Fruit fly (Drosophila melanogaster) whole organism, embryonic: ENCODE results near the gene Psn.

Experiments used
- Atf6 ChIP-seq: fragments of 200-800 bp; sonication (Bioruptor generic); IDR thresholded peaks from 2 replicates; pipeline ENCODE4 v1.3.6; 2022; ENCODE audit warnings: missing biosample characterization, missing genetic modification characterization
- CG10431 ChIP-seq: fragments of 200-800 bp; sonication (Bioruptor generic); optimal IDR thresholded peaks from 3 replicates; lab custom pipeline; 2018; ENCODE audit warnings: missing biosample characterization, mild to moderate bottlenecking, missing genetic modification characterization
- CG10654 ChIP-seq: fragments of 200-800 bp; sonication (Bioruptor generic); optimal IDR thresholded peaks from 2 replicates; lab custom pipeline; 2016; ENCODE audit warnings: missing biosample characterization, missing genetic modification characterization
- CG11085 ChIP-seq: fragments of 200-800 bp; sonication (Bioruptor generic); IDR thresholded peaks from 2 replicates; pipeline ENCODE4 v1.3.6; 2022; ENCODE audit warnings: missing biosample characterization, missing genetic modification characterization
- CG12299 ChIP-seq: fragments of 200-800 bp; sonication (Bioruptor generic); optimal IDR thresholded peaks from 2 replicates; lab custom pipeline; 2018; ENCODE audit warnings: missing biosample characterization, mild to moderate bottlenecking, missing genetic modification characterization
- CG12391 ChIP-seq: fragments of 200-800 bp; sonication (Bioruptor generic); optimal IDR thresholded peaks from 3 replicates; lab custom pipeline; 2018; ENCODE audit warnings: missing biosample characterization, mild to moderate bottlenecking, missing genetic modification characterization, moderate library complexity
- CG12659 ChIP-seq: fragments of 200-800 bp; sonication (Bioruptor generic); optimal IDR thresholded peaks from 3 replicates; lab custom pipeline; 2017; ENCODE audit warnings: mild to moderate bottlenecking, missing biosample characterization, missing genetic modification reagents, missing genetic modification characterization
- CG12769 ChIP-seq: fragments of 200-800 bp; sonication (Bioruptor generic); optimal IDR thresholded peaks from 2 replicates; lab custom pipeline; 2019; ENCODE audit warnings: missing biosample characterization, mild to moderate bottlenecking, missing genetic modification characterization, moderate library complexity
- CG12942 ChIP-seq: fragments of 200-800 bp; sonication (Bioruptor generic); optimal IDR thresholded peaks from 3 replicates; lab custom pipeline; 2016; ENCODE audit warnings: missing biosample characterization, missing genetic modification characterization
- CG13296 ChIP-seq: fragments of 200-800 bp; sonication (Bioruptor generic); optimal IDR thresholded peaks from 3 replicates; lab custom pipeline; 2018; ENCODE audit warnings: missing biosample characterization, mild to moderate bottlenecking, missing genetic modification characterization
- CG15696 ChIP-seq: fragments of 200-800 bp; sonication (Bioruptor generic); optimal IDR thresholded peaks from 2 replicates; lab custom pipeline; 2019; ENCODE audit warnings: missing biosample characterization, mild to moderate bottlenecking, missing genetic modification characterization, moderate library complexity
- CG16863 ChIP-seq: fragments of 200-800 bp; sonication (Bioruptor generic); optimal IDR thresholded peaks from 3 replicates; lab custom pipeline; 2016; ENCODE audit warnings: missing biosample characterization, missing genetic modification characterization
- CG2129 ChIP-seq: fragments of 200-800 bp; sonication (Bioruptor generic); IDR thresholded peaks from 2 replicates; pipeline ENCODE4 v1.3.6; 2022; ENCODE audit warnings: missing biosample characterization, missing genetic modification characterization; ENCODE audit not compliant: partially characterized antibody
- CG31224 ChIP-seq: fragments of 200-800 bp; sonication (Bioruptor generic); IDR thresholded peaks from 2 replicates; pipeline ENCODE4 v1.3.6; 2022; ENCODE audit warnings: missing biosample characterization, missing genetic modification characterization
- CG32532 ChIP-seq: fragments of 200-800 bp; sonication (Bioruptor generic); IDR thresholded peaks from 2 replicates; pipeline ENCODE4 v1.3.6; 2022; ENCODE audit warnings: missing biosample characterization, missing genetic modification characterization
- CG3847 ChIP-seq: fragments of 200-800 bp; sonication (Bioruptor generic); IDR thresholded peaks from 2 replicates; pipeline ENCODE4 v1.3.6; 2022; ENCODE audit warnings: missing biosample characterization, missing genetic modification characterization
- CG8478 ChIP-seq: fragments of >200 bp; optimal IDR thresholded peaks from 2 replicates; lab custom pipeline; 2018
- CG9817 ChIP-seq: fragments of 200-800 bp; sonication (Bioruptor generic); optimal IDR thresholded peaks from 2 replicates; lab custom pipeline; 2018; ENCODE audit warnings: missing biosample characterization, mild to moderate bottlenecking, missing genetic modification characterization, moderate library complexity
- CTCF ChIP-seq: fragments of 200-800 bp; sonication (Bioruptor generic); optimal IDR thresholded peaks from 2 replicates; lab custom pipeline; 2017; ENCODE audit warnings: missing biosample characterization, mild to moderate bottlenecking, missing genetic modification characterization, moderate library complexity
- Ets97D ChIP-seq: fragments of 200-800 bp; sonication (Bioruptor generic); optimal IDR thresholded peaks from 3 replicates; lab custom pipeline; 2016; ENCODE audit warnings: missing biosample characterization, missing genetic modification characterization
- HLH3B ChIP-seq: fragments of 200-800 bp; sonication (Bioruptor generic); IDR thresholded peaks from 2 replicates; pipeline ENCODE4 v1.3.6; 2022; ENCODE audit warnings: missing biosample characterization, missing genetic modification characterization
- HLH4C ChIP-seq: fragments of 200-800 bp; sonication (Bioruptor generic); IDR thresholded peaks from 3 replicates; pipeline ENCODE4 v1.3.6; 2022; ENCODE audit warnings: missing biosample characterization, missing genetic modification characterization; ENCODE audit not compliant: partially characterized antibody
- HmgD ChIP-seq: fragments of 200-800 bp; sonication (Bioruptor generic); optimal IDR thresholded peaks from 3 replicates; lab custom pipeline; 2016; ENCODE audit warnings: missing biosample characterization, missing genetic modification characterization
- Hr3 ChIP-seq: fragments of 200-800 bp; sonication (Bioruptor generic); optimal IDR thresholded peaks from 3 replicates; lab custom pipeline; 2016; ENCODE audit warnings: missing biosample characterization, missing genetic modification characterization
- Hr39 ChIP-seq: fragments of >200 bp; optimal IDR thresholded peaks from 2 replicates; lab custom pipeline; 2017
- Lpt ChIP-seq: fragments of >200 bp; optimal IDR thresholded peaks from 2 replicates; lab custom pipeline; 2018; ENCODE audit warnings: missing biosample characterization, missing genetic modification characterization
- NfI ChIP-seq: fragments of 200-800 bp; sonication (Bioruptor generic); optimal IDR thresholded peaks from 3 replicates; lab custom pipeline; 2018; ENCODE audit warnings: missing biosample characterization, mild to moderate bottlenecking, missing genetic modification characterization, moderate library complexity
- Oaz ChIP-seq: fragments of 200-800 bp; sonication (Bioruptor generic); IDR thresholded peaks from 2 replicates; pipeline ENCODE4 v1.3.6; 2022; ENCODE audit warnings: missing biosample characterization, missing genetic modification characterization
- Opbp ChIP-seq: fragments of 200-800 bp; sonication (Bioruptor generic); IDR thresholded peaks from 3 replicates; pipeline ENCODE4 v1.3.6; 2022; ENCODE audit warnings: missing biosample characterization, missing genetic modification characterization; ENCODE audit not compliant: partially characterized antibody
- Sin3A ChIP-seq: fragments of >200 bp; optimal IDR thresholded peaks from 2 replicates; lab custom pipeline; 2018
- Sry-δ ChIP-seq: fragments of 200-800 bp; sonication (Bioruptor generic); optimal IDR thresholded peaks from 2 replicates; lab custom pipeline; 2016; ENCODE audit warnings: missing biosample characterization, missing genetic modification characterization
- Xrp1 ChIP-seq: fragments of 200-800 bp; sonication (Bioruptor generic); IDR thresholded peaks from 2 replicates; pipeline ENCODE4 v1.3.6; 2022; ENCODE audit warnings: missing biosample characterization, missing genetic modification characterization
- ase ChIP-seq: fragments of 200-800 bp; sonication (Bioruptor generic); IDR thresholded peaks from 3 replicates; pipeline ENCODE4 v1.3.6; 2022; ENCODE audit warnings: missing biosample characterization, missing genetic modification characterization
- az2 ChIP-seq: fragments of 200-800 bp; sonication (Bioruptor generic); optimal IDR thresholded peaks from 3 replicates; lab custom pipeline; 2016; ENCODE audit warnings: missing biosample characterization, missing genetic modification characterization
- bigmax ChIP-seq: fragments of 200-800 bp; sonication (Bioruptor generic); optimal IDR thresholded peaks from 2 replicates; lab custom pipeline; 2018; ENCODE audit warnings: missing biosample characterization, mild to moderate bottlenecking, missing genetic modification characterization
- cwo ChIP-seq: fragments of 200-800 bp; sonication (Bioruptor generic); optimal IDR thresholded peaks from 3 replicates; lab custom pipeline; 2017; ENCODE audit warnings: missing biosample characterization, missing genetic modification characterization, mild to moderate bottlenecking, moderate library complexity, missing genetic modification reagents
- esg ChIP-seq: fragments of 200-800 bp; sonication (Bioruptor generic); conservative IDR thresholded peaks from 2 replicates; pipeline ENCODE4 v1.3.6; 2022; ENCODE audit warnings: missing biosample characterization, missing genetic modification characterization
- ewg ChIP-seq: fragments of 200-800 bp; sonication (Bioruptor generic); optimal IDR thresholded peaks from 3 replicates; lab custom pipeline; 2017; ENCODE audit warnings: mild to moderate bottlenecking, missing biosample characterization, missing genetic modification reagents, missing genetic modification characterization
- exex ChIP-seq: fragments of 200-800 bp; sonication (Bioruptor generic); optimal IDR thresholded peaks from 4 replicates; lab custom pipeline; 2018; ENCODE audit warnings: missing biosample characterization, mild to moderate bottlenecking, missing genetic modification characterization, moderate library complexity
- gem ChIP-seq: fragments of 200-800 bp; sonication (Bioruptor generic); optimal IDR thresholded peaks from 2 replicates; lab custom pipeline; 2019; ENCODE audit warnings: missing biosample characterization, mild to moderate bottlenecking, missing genetic modification characterization, moderate library complexity
- mirr ChIP-seq: fragments of 200-800 bp; sonication (Bioruptor generic); optimal IDR thresholded peaks from 3 replicates; lab custom pipeline; 2018; ENCODE audit warnings: missing biosample characterization, mild to moderate bottlenecking, missing genetic modification characterization
- odd ChIP-seq: fragments of 200-800 bp; sonication (Bioruptor generic); optimal IDR thresholded peaks from 2 replicates; lab custom pipeline; 2017; ENCODE audit warnings: missing biosample characterization, mild to moderate bottlenecking, missing genetic modification characterization
- onecut ChIP-seq: fragments of 200-800 bp; sonication (Bioruptor generic); IDR thresholded peaks from 2 replicates; pipeline ENCODE4 v1.3.6; 2022; ENCODE audit warnings: missing biosample characterization, missing genetic modification characterization
- org-1 ChIP-seq: fragments of 200-800 bp; sonication (Bioruptor generic); optimal IDR thresholded peaks from 2 replicates; lab custom pipeline; 2017; ENCODE audit warnings: missing biosample characterization, missing genetic modification characterization
- peb ChIP-seq: fragments of 200-800 bp; sonication (Bioruptor generic); IDR thresholded peaks from 2 replicates; pipeline ENCODE4 v1.3.6; 2022; ENCODE audit warnings: missing biosample characterization, missing genetic modification characterization
- pum ChIP-seq: fragments of 200-800 bp; sonication (Bioruptor generic); optimal IDR thresholded peaks from 2 replicates; lab custom pipeline; 2016; ENCODE audit warnings: missing biosample characterization, missing genetic modification characterization
- pzg ChIP-seq: fragments of 200-800 bp; sonication (Bioruptor generic); optimal IDR thresholded peaks from 3 replicates; lab custom pipeline; 2018; ENCODE audit warnings: missing biosample characterization, mild to moderate bottlenecking, missing genetic modification characterization, moderate library complexity
- repo ChIP-seq: fragments of 200-800 bp; sonication (Bioruptor generic); optimal IDR thresholded peaks from 2 replicates; lab custom pipeline; 2016; ENCODE audit warnings: missing biosample characterization, missing genetic modification characterization
- rib ChIP-seq: fragments of 200-800 bp; sonication (Bioruptor generic); IDR thresholded peaks from 2 replicates; pipeline ENCODE4 v1.3.6; 2022; ENCODE audit warnings: missing biosample characterization, missing genetic modification characterization
- slp2 ChIP-seq: fragments of 200-800 bp; sonication (Bioruptor generic); optimal IDR thresholded peaks from 2 replicates; lab custom pipeline; 2016; ENCODE audit warnings: missing biosample characterization, missing genetic modification characterization
- tin ChIP-seq: fragments of 200-800 bp; sonication (Bioruptor generic); optimal IDR thresholded peaks from 3 replicates; lab custom pipeline; 2016; ENCODE audit warnings: missing biosample characterization, missing genetic modification characterization
- wek ChIP-seq: fragments of 200-800 bp; sonication (Bioruptor generic); optimal IDR thresholded peaks from 3 replicates; lab custom pipeline; 2018; ENCODE audit warnings: missing biosample characterization, mild to moderate bottlenecking, missing genetic modification characterization, moderate library complexity

Psn gene

DNA sequence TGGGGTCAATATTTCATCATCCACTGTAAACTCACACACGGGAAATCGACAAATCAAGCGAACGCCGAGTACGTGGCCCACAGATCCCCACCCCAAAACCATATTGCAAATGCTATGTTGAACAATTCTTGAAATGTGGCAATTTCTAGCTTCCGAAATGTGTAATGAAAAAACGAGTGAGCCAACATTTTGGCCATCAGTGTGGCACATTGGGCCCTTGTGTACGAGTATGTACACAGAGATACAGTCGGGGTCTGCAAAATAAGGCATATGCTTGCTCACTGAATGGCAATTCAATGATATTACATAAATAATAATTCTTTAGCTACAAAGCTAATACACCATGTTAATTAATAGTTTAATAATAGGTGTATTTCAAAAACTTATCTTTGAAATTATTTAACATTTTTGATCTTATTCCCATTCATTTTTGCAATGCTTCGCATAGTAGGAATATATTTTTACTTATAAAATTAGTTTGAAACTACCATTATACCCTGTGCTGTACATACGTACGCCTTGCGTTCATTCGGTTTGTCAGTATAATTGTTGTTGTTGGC, 32.6 kb upstream of the Psn start (continued):
- TF ChIP-seq CG12391, result peak; percentile 89
- TF ChIP-seq CG32532 (GFP tag; lab: Robert Waterston, UW), result peak; percentile 91
- TF ChIP-seq ase (GFP tag; lab: Robert Waterston, UW), result peak; percentile 76; the same call in 2 of the 3 replicates
- TF ChIP-seq CTCF (GFP tag; lab: Kevin White, UChicago), result peak; percentile 33
- peak; percentile 79 for TF ChIP-seq onecut
- peak; percentile 83 for TF ChIP-seq NfI
- TF ChIP-seq CG11085 (GFP tag; lab: Robert Waterston, UW), result peak; percentile 77
- TF ChIP-seq CG10654 (GFP tag; lab: Kevin White, UChicago), result peak; percentile 83
- peak; percentile 73 for TF ChIP-seq slp2 (GFP tag; lab: Kevin White, UChicago)
- no peak for TF ChIP-seq Hr39 (lab: Kevin White, UChicago)
- no peak for TF ChIP-seq Lpt (GFP tag; lab: Kevin White, UChicago)
- peak; percentile 75 for TF ChIP-seq HLH3B (GFP tag; lab: Robert Waterston, UW)
- peak; percentile 92 for TF ChIP-seq Atf6 (GFP tag; lab: Robert Waterston, UW)
- peak; percentile 67 for TF ChIP-seq HmgD (GFP tag; lab: Kevin White, UChicago)
- peak; percentile 2 for TF ChIP-seq pzg (GFP tag; lab: Kevin White, UChicago)
- TF ChIP-seq CG12769, result peak; percentile 89
- TF ChIP-seq CG13296 (GFP tag; lab: Kevin White, UChicago), result peak; percentile 92
- TF ChIP-seq wek (GFP tag; lab: Kevin White, UChicago), result peak; percentile 26
- TF ChIP-seq CG8478 (lab: Kevin White, UChicago), result no peak
- TF ChIP-seq CG16863, result peak; percentile 80
- TF ChIP-seq CG15696, result peak; percentile 77
- TF ChIP-seq CG12299 (tag; lab: Kevin White, UChicago), result peak; percentile 85
- TF ChIP-seq ewg (GFP tag; lab: Kevin White, UChicago), result peak; percentile 76
- TF ChIP-seq Xrp1 (GFP tag; lab: Robert Waterston, UW), result peak; percentile 86
- no peak for TF ChIP-seq HLH4C (GFP tag; lab: Robert Waterston, UW)
- TF ChIP-seq CG3847 (GFP tag; lab: Robert Waterston, UW), result peak; percentile 83
- TF ChIP-seq Sry-δ (GFP tag; lab: Kevin White, UChicago), result peak; percentile 31
- no peak for TF ChIP-seq bigmax (GFP tag; lab: Kevin White, UChicago)
- peak; percentile 72 for TF ChIP-seq esg
- peak; percentile 82 for TF ChIP-seq tin (GFP tag; lab: Kevin White, UChicago)
- TF ChIP-seq Sin3A (lab: Kevin White, UChicago), result no peak
- peak; percentile 68 for TF ChIP-seq CG31224 (GFP tag; lab: Robert Waterston, UW)
- TF ChIP-seq cwo (GFP tag; lab: Kevin White, UChicago), result peak; percentile 85
- TF ChIP-seq pum, result peak; percentile 56
- no peak for TF ChIP-seq Opbp (GFP tag; lab: Robert Waterston, UW)
- TF ChIP-seq Oaz (GFP tag; lab: Robert Waterston, UW), result peak; percentile 69
- no peak for TF ChIP-seq CG2129 (GFP tag; lab: Robert Waterston, UW)
- peak; percentile 54 for TF ChIP-seq CG10431
- TF ChIP-seq CG12942 (GFP tag; lab: Kevin White, UChicago), result peak; percentile 74
- TF ChIP-seq rib, result peak; percentile 84
- peak; percentile 93 for TF ChIP-seq CG12659 (GFP tag; lab: Kevin White, UChicago)
- peak; percentile 68 for TF ChIP-seq peb (GFP tag; lab: Robert Waterston, UW)
- peak; percentile 82 for TF ChIP-seq CG9817 (tag; lab: Kevin White, UChicago)
- peak; percentile 88 for TF ChIP-seq Hr3 (GFP tag; lab: Kevin White, UChicago)
- TF ChIP-seq org-1 (GFP tag; lab: Kevin White, UChicago), result peak; percentile 82
- peak; percentile 25 for TF ChIP-seq Ets97D (GFP tag; lab: Kevin White, UChicago)
- peak; percentile 43 for TF ChIP-seq exex (tag; lab: Kevin White, UChicago)
- TF ChIP-seq odd (GFP tag; lab: Kevin White, UChicago), result peak; percentile 90
- peak; percentile 51 for TF ChIP-seq mirr (GFP tag; lab: Kevin White, UChicago)
- peak; percentile 93 for TF ChIP-seq gem (tag; lab: Kevin White, UChicago)
- peak; percentile 7 for TF ChIP-seq repo
- TF ChIP-seq az2, result peak; percentile 89
